Worm (Caenorhabditis elegans) whole organism, L3 larva: ENCODE data around the gene hmp-1.

Source experiments
- ceh-9 ChIP-seq: sonication (generic microtip); optimal IDR thresholded peaks from 2 replicates; lab custom pipeline; 2018; ENCODE audit warnings: missing biosample characterization, missing genetic modification characterization
- elt-2 ChIP-seq: sonication (generic microtip); optimal IDR thresholded peaks from 2 replicates; lab custom pipeline; 2016; ENCODE audit warnings: missing genetic modification reagents, mild to moderate bottlenecking, missing genetic modification characterization, missing compliant biosample characterization
- elt-3 ChIP-seq, 3 experiments: fragments of 150-350 bp in 1 of 3; sonication (generic microtip) in 2 of 3; optimal IDR thresholded peaks; 2 replicates in 2 of 3; 4 replicates in 1 of 3; lab custom pipeline; 2014 to 2017; ENCODE audit warnings: missing biosample characterization in 3 of 3, missing genetic modification characterization in 3 of 3
- fos-1 ChIP-seq: fragments of 150-350 bp; optimal IDR thresholded peaks from 2 replicates; lab custom pipeline; 2014; ENCODE audit warnings: missing biosample characterization, missing genetic modification characterization
- nhr-12 ChIP-seq: fragments of 150-350 bp; optimal IDR thresholded peaks from 2 replicates; lab custom pipeline; 2014; ENCODE audit warnings: missing biosample characterization, missing genetic modification characterization
- nhr-76 ChIP-seq: fragments of 150-350 bp; sonication (generic microtip); optimal IDR thresholded peaks from 5 replicates; lab custom pipeline; 2014; ENCODE audit warnings: missing biosample characterization, missing genetic modification characterization
- pha-4 ChIP-seq: fragments of 150-350 bp; optimal IDR thresholded peaks from 2 replicates; lab custom pipeline; 2014; ENCODE audit warnings: missing biosample characterization, missing genetic modification reagents, missing genetic modification characterization
- zag-1 ChIP-seq: fragments of 150-350 bp; optimal IDR thresholded peaks from 2 replicates; lab custom pipeline; 2014; ENCODE audit warnings: missing biosample characterization, missing genetic modification characterization

DNA sequence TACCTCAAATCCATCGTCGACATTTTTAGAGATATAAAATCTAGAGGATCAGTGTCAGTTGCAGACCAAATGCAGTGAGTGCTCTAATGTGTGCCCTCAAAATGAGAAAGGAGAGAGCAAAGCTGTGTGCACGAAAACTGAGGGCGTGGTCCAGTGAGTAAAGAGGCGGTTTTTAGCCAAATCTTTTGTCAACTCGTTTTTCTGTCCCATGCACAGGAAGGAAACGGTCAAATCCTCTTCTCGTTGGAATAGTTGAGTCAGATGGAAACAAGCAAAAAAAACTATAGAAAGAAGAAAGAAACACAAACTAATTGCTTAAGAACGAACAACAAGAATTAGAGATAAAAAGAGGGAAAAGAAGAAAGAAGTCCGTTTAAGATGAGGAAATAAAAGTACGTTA, 33.8 kb upstream of the hmp-1 start, which contains the start of gene D2023.3:
- TF ChIP-seq elt-3 (tag; optimal IDR thresholded peaks at IDR 0.05; lab: Kevin White, UChicago): no peak
- no peak for TF ChIP-seq ceh-9 (tag; lab: Kevin White, UChicago)
- no peak for TF ChIP-seq fos-1 (tag; lab: Kevin White, UChicago)
- no peak for TF ChIP-seq zag-1 (tag; lab: Kevin White, UChicago)
- no peak for TF ChIP-seq nhr-76 (tag; lab: Kevin White, UChicago)
- no peak for TF ChIP-seq pha-4 (tag; lab: Kevin White, UChicago)
- TF ChIP-seq elt-2 (tag; lab: Kevin White, UChicago): no peak
- no peak for TF ChIP-seq nhr-12 (tag; lab: Kevin White, UChicago)
